Worm (Caenorhabditis elegans) whole organism, midembryonic: Measurements from ENCODE around the gene W02B3.4.

Experiments used
- T22C8.4 ChIP-seq: fragments of 200-800 bp; sonication (Bioruptor generic); IDR thresholded peaks from 2 replicates; pipeline ENCODE4 v1.3.6; 2022; ENCODE audit warnings: missing genetic modification characterization, missing compliant biosample characterization
- cog-1 ChIP-seq: sonication (generic microtip); optimal IDR thresholded peaks from 2 replicates; lab custom pipeline; 2016; ENCODE audit warnings: missing genetic modification characterization, missing compliant biosample characterization
- flt-1 ChIP-seq: fragments of 200-800 bp; sonication (Bioruptor generic); IDR thresholded peaks from 2 replicates; pipeline ENCODE4 v1.3.6; 2022; ENCODE audit warnings: missing genetic modification characterization, missing compliant biosample characterization
- klf-2 ChIP-seq: fragments of 200-800 bp; sonication (Bioruptor generic); conservative IDR thresholded peaks from 2 replicates; pipeline ENCODE4 v1.3.6; 2022; ENCODE audit warnings: missing genetic modification reagents, missing genetic modification characterization, missing compliant biosample characterization
- ztf-23 ChIP-seq: fragments of 200-800 bp; sonication (Bioruptor generic); IDR thresholded peaks from 2 replicates; pipeline ENCODE4 v1.3.6; 2022; ENCODE audit warnings: missing genetic modification reagents, missing genetic modification characterization, missing compliant biosample characterization
- ztf-29 ChIP-seq: fragments of 200-800 bp; sonication (Bioruptor generic); IDR thresholded peaks from 2 replicates; pipeline ENCODE4 v1.3.6; 2022; ENCODE audit warnings: missing genetic modification reagents, missing genetic modification characterization, missing compliant biosample characterization

ce11 chrIII:691933-692332 lies 8.7 kb upstream of the W02B3.4 start, which contains the start of gene W02B3.7:
- no peak for TF ChIP-seq cog-1 (tag; lab: Kevin White, UChicago)
- no peak for TF ChIP-seq klf-2
- TF ChIP-seq T22C8.4 (GFP tag; lab: Robert Waterston, UW): no peak
- TF ChIP-seq flt-1 (GFP tag; lab: Robert Waterston, UW): no peak
- TF ChIP-seq ztf-29: no peak
- no peak for TF ChIP-seq ztf-23 (GFP tag; lab: Robert Waterston, UW)
